Fruit fly (Drosophila melanogaster): ENCODE measurements around the gene CYLD.

CYLD gene

dm6 chr2L:10333091-10333991, 33.7 kb upstream of the CYLD start, which contains the start of gene GATAd (continued):
- TF ChIP-seq Lhr (GFP tag; optimal IDR thresholded peaks at IDR 0.05): no peak
- no peak for TF ChIP-seq CG3065 (GFP tag; optimal IDR thresholded peaks at IDR 0.05)
- no peak for TF ChIP-seq D (optimal IDR thresholded peaks at IDR 0.05)
- no peak for TF ChIP-seq D (GFP tag; optimal IDR thresholded peaks at IDR 0.05)
- no peak for TF ChIP-seq zf30C (GFP tag; optimal IDR thresholded peaks at IDR 0.05)
- no peak for TF ChIP-seq CG11085 (GFP tag; IDR thresholded peaks at IDR 0.05)
- no peak for TF ChIP-seq ab (GFP tag; optimal IDR thresholded peaks at IDR 0.05)
- TF ChIP-seq jigr1 (GFP tag; IDR thresholded peaks at IDR 0.05): no peak
- TF ChIP-seq CG3726 (GFP tag; IDR thresholded peaks at IDR 0.05): no peak
- TF ChIP-seq stwl (tag; optimal IDR thresholded peaks at IDR 0.05): peak; percentile 34
- no peak for TF ChIP-seq B-H2 (GFP tag; optimal IDR thresholded peaks at IDR 0.05)
- no peak for TF ChIP-seq hbn (GFP tag; IDR thresholded peaks at IDR 0.05; ENCODE audit: partially characterized antibody)
- TF ChIP-seq Hand (GFP tag; optimal IDR thresholded peaks at IDR 0.05): no peak
- TF ChIP-seq E2f1 (GFP tag; IDR thresholded peaks at IDR 0.05): no peak
- no peak for TF ChIP-seq ash1 (GFP tag; optimal IDR thresholded peaks at IDR 0.05)
- no peak for TF ChIP-seq tna (GFP tag; IDR thresholded peaks at IDR 0.05; ENCODE audit: partially characterized antibody)
- TF ChIP-seq CG16863 (GFP tag; optimal IDR thresholded peaks at IDR 0.05): no peak
- TF ChIP-seq wdn (GFP tag; IDR thresholded peaks at IDR 0.05): no peak
- TF ChIP-seq Hmx (GFP tag; optimal IDR thresholded peaks at IDR 0.05): no peak
- no peak for TF ChIP-seq CG4730 (GFP tag; IDR thresholded peaks at IDR 0.05)
- TF ChIP-seq mld (GFP tag; IDR thresholded peaks at IDR 0.05; ENCODE audit: partially characterized antibody): no peak
- no peak for TF ChIP-seq Dip3 (GFP tag; optimal IDR thresholded peaks at IDR 0.05)
- no peak for TF ChIP-seq CG34376 (GFP tag; optimal IDR thresholded peaks at IDR 0.05)
- peak; percentile 94 for TF ChIP-seq CG1603 (tag; optimal IDR thresholded peaks at IDR 0.05)
- no peak for TF ChIP-seq crol (GFP tag; IDR thresholded peaks at IDR 0.05)
- TF ChIP-seq ranshi (GFP tag; IDR thresholded peaks at IDR 0.05): no peak
- TF ChIP-seq Bgb (GFP tag; IDR thresholded peaks at IDR 0.05; ENCODE audit: partially characterized antibody): 0 out of 2 replicates have a peak, but pooled peaks have one; percentile 26
- TF ChIP-seq fd102C (GFP tag; optimal IDR thresholded peaks at IDR 0.05): no peak
- TF ChIP-seq zfh1 (GFP tag; IDR thresholded peaks at IDR 0.05): no peak
- no peak for TF ChIP-seq CG12769 (tag; optimal IDR thresholded peaks at IDR 0.05)
- no peak for TF ChIP-seq CG7987 (GFP tag; optimal IDR thresholded peaks at IDR 0.05)
- no peak for TF ChIP-seq Doc3 (GFP tag; IDR thresholded peaks at IDR 0.05; ENCODE audit: partially characterized antibody)
- no peak for TF ChIP-seq Ets65A (GFP tag)
- TF ChIP-seq kni (GFP tag; optimal IDR thresholded peaks at IDR 0.05): peak; percentile 99
- TF ChIP-seq CG12071 (GFP tag; optimal IDR thresholded peaks at IDR 0.05): no peak
- TF ChIP-seq lov (optimal IDR thresholded peaks at IDR 0.05): no peak
- TF ChIP-seq lov (GFP tag; IDR thresholded peaks at IDR 0.05): no peak
- no peak for TF ChIP-seq psq (GFP tag; optimal IDR thresholded peaks at IDR 0.05)
- peak; percentile 14 for TF ChIP-seq mam (GFP tag; optimal IDR thresholded peaks at IDR 0.05)
- no peak for TF ChIP-seq Gsc (GFP tag; IDR thresholded peaks at IDR 0.05)
- no peak for TF ChIP-seq cg (GFP tag; optimal IDR thresholded peaks at IDR 0.05)
- TF ChIP-seq CoRest (tag; optimal IDR thresholded peaks at IDR 0.05): peak; percentile 24
- no peak for TF ChIP-seq eve (GFP tag; optimal IDR thresholded peaks at IDR 0.05)
- TF ChIP-seq zen2 (GFP tag; IDR thresholded peaks at IDR 0.05; ENCODE audit: partially characterized antibody): no peak; the same call in 2 of the 3 replicates
- no peak for TF ChIP-seq Blimp-1 (GFP tag; optimal IDR thresholded peaks at IDR 0.05)
- no peak for TF ChIP-seq Rx (GFP tag; IDR thresholded peaks at IDR 0.05)
- TF ChIP-seq sr (GFP tag; IDR thresholded peaks at IDR 0.05): no peak
- TF ChIP-seq nom (GFP tag; optimal IDR thresholded peaks at IDR 0.05): no peak
- TF ChIP-seq CG12155 (GFP tag; optimal IDR thresholded peaks at IDR 0.05): no peak
- no peak for TF ChIP-seq BtbVII (GFP tag; optimal IDR thresholded peaks at IDR 0.05)
